Fruit fly (Drosophila melanogaster): Measurements from ENCODE around the gene mtgo.

mtgo gene

DNA sequence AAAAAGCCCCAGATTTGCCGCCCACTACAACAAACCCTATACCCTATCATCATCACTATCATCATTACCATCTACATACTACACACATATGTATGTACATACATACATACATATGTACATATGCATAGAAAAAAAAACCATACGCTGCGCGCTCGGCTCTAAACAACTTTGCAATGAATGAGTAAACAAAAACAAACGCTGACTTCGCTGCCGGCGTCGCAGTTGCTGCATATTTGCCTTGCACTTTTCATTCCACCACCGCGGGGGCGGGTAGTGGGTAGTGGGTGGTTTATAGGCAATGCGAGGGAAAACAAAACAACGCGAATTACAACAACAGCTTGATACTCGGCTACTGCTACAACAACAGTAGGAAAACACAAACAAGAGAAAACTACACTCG lies 21.7 kb upstream of the mtgo start (continued):
- TF ChIP-seq CG17912 (GFP tag; optimal IDR thresholded peaks at IDR 0.05), result no peak
- TF ChIP-seq jing (GFP tag; optimal IDR thresholded peaks at IDR 0.05), result no peak
- TF ChIP-seq chinmo (GFP tag; IDR thresholded peaks at IDR 0.05; ENCODE audit: partially characterized antibody), result no peak
- no peak for TF ChIP-seq CG4820 (GFP tag; optimal IDR thresholded peaks at IDR 0.05)
- TF ChIP-seq Ets97D (GFP tag; optimal IDR thresholded peaks at IDR 0.05), result no peak
- TF ChIP-seq CG9437 (GFP tag; optimal IDR thresholded peaks at IDR 0.05), result no peak
- no peak for TF ChIP-seq CG11695 (GFP tag; IDR thresholded peaks at IDR 0.05)
- TF ChIP-seq Dad (GFP tag; optimal IDR thresholded peaks at IDR 0.05), result no peak
- no peak for TF ChIP-seq CG43689 (GFP tag; IDR thresholded peaks at IDR 0.05)
- TF ChIP-seq CG6813 (GFP tag; optimal IDR thresholded peaks at IDR 0.05), result peak; percentile 73
- TF ChIP-seq rib (GFP tag; IDR thresholded peaks at IDR 0.05), result 0 out of 2 replicates have a peak, but pooled peaks have one; percentile 29
- TF ChIP-seq Dek (tag; optimal IDR thresholded peaks at IDR 0.05), result no peak
- no peak for TF ChIP-seq abd-A (tag; optimal IDR thresholded peaks at IDR 0.05)
- TF ChIP-seq CG10959 (GFP tag; IDR thresholded peaks at IDR 0.05), result no peak; the same call in 1 of the 2 replicates
- TF ChIP-seq Poxn (GFP tag; IDR thresholded peaks at IDR 0.05), result no peak
- no peak for TF ChIP-seq CG12744 (GFP tag; optimal IDR thresholded peaks at IDR 0.05)
- no peak for TF ChIP-seq odd (GFP tag; optimal IDR thresholded peaks at IDR 0.05)
- peak; percentile 34 for TF ChIP-seq CG1233 (GFP tag; optimal IDR thresholded peaks at IDR 0.05)
- TF ChIP-seq sd (tag; optimal IDR thresholded peaks at IDR 0.05), result no peak
- TF ChIP-seq dm (GFP tag; optimal IDR thresholded peaks at IDR 0.05), result no peak
- no peak for TF ChIP-seq zen (tag; optimal IDR thresholded peaks at IDR 0.05)
- no peak for TF ChIP-seq tgo (GFP tag; IDR thresholded peaks at IDR 0.05)
- TF ChIP-seq CG16863 (GFP tag; optimal IDR thresholded peaks at IDR 0.05), result no peak
- no peak for TF ChIP-seq H15 (GFP tag; IDR thresholded peaks at IDR 0.05)
- TF ChIP-seq sr (GFP tag; IDR thresholded peaks at IDR 0.05), result 0 out of 3 replicates have a peak, but pooled peaks have one; percentile 38
- no peak for TF ChIP-seq lov (optimal IDR thresholded peaks at IDR 0.05)
- peak; percentile 74; the same call in 1 of the 3 replicates for TF ChIP-seq lov (GFP tag; IDR thresholded peaks at IDR 0.05)
- TF ChIP-seq ind (GFP tag; optimal IDR thresholded peaks at IDR 0.05), result no peak
- no peak for TF ChIP-seq hth (optimal IDR thresholded peaks at IDR 0.05)
- TF ChIP-seq lbe (GFP tag; optimal IDR thresholded peaks at IDR 0.05), result no peak
- no peak for TF ChIP-seq CG6272 (GFP tag; IDR thresholded peaks at IDR 0.05)
- TF ChIP-seq CG18764 (GFP tag; optimal IDR thresholded peaks at IDR 0.05), result no peak
- no peak for TF ChIP-seq CHES-1-like (GFP tag; optimal IDR thresholded peaks at IDR 0.05)
- no peak for TF ChIP-seq ham (GFP tag; IDR thresholded peaks at IDR 0.05)
- no peak for TF ChIP-seq her (GFP tag; optimal IDR thresholded peaks at IDR 0.05)
- no peak for TF ChIP-seq CG32767 (GFP tag; IDR thresholded peaks at IDR 0.05)
- TF ChIP-seq CG2199 (GFP tag; IDR thresholded peaks at IDR 0.05), result 0 out of 3 replicates have a peak, but pooled peaks have one; percentile 65
- no peak for TF ChIP-seq Hand (GFP tag; optimal IDR thresholded peaks at IDR 0.05)
- TF ChIP-seq Adf1 (GFP tag; IDR thresholded peaks at IDR 0.05), result peak; percentile 35
- no peak for TF ChIP-seq Jarid2 (GFP tag; optimal IDR thresholded peaks at IDR 0.05)
- TF ChIP-seq CG18011 (GFP tag; optimal IDR thresholded peaks at IDR 0.05), result no peak
- TF ChIP-seq HHEX (GFP tag; optimal IDR thresholded peaks at IDR 0.05), result no peak
- TF ChIP-seq Xbp1 (GFP tag; optimal IDR thresholded peaks at IDR 0.05), result no peak
- no peak for TF ChIP-seq C15 (GFP tag; IDR thresholded peaks at IDR 0.05)
- no peak for TF ChIP-seq CG6854 (GFP tag; optimal IDR thresholded peaks at IDR 0.05)
- no peak for TF ChIP-seq CG10209 (GFP tag; optimal IDR thresholded peaks at IDR 0.05)
- no peak for TF ChIP-seq br (optimal IDR thresholded peaks at IDR 0.05)
- no peak for TF ChIP-seq tin (GFP tag; optimal IDR thresholded peaks at IDR 0.05)
- TF ChIP-seq CG1603 (tag; optimal IDR thresholded peaks at IDR 0.05), result no peak
- TF ChIP-seq Aef1 (GFP tag; IDR thresholded peaks at IDR 0.05), result no peak
- no peak for TF ChIP-seq lola (GFP tag; optimal IDR thresholded peaks at IDR 0.05)
- no peak for TF ChIP-seq Six4 (GFP tag; optimal IDR thresholded peaks at IDR 0.05)
- TF ChIP-seq Scr (GFP tag; IDR thresholded peaks at IDR 0.05; ENCODE audit: partially characterized antibody), result no peak

All from whole organism, embryonic.